Fruit fly (Drosophila melanogaster) whole organism, prepupa: ENCODE results near the gene ppk17.
A peak's percentile ranks its signal among the peaks of the same experiment; 100 is the strongest.

Experiments used
- Blimp-1 ChIP-seq: fragments of 200-800 bp; sonication (Bioruptor generic); optimal IDR thresholded peaks from 3 replicates; lab custom pipeline; 2017; ENCODE audit warnings: missing biosample characterization, missing genetic modification characterization, mild to moderate bottlenecking, moderate library complexity, missing genetic modification reagents
- CG10631 ChIP-seq: fragments of 200-800 bp; sonication (Bioruptor generic); optimal IDR thresholded peaks from 2 replicates; lab custom pipeline; 2016; ENCODE audit warnings: missing biosample characterization, missing genetic modification characterization
- CG11294 ChIP-seq: fragments of 200-800 bp; sonication (Bioruptor generic); IDR thresholded peaks from 2 replicates; pipeline ENCODE4 v1.3.6; 2022; ENCODE audit warnings: missing biosample characterization, missing genetic modification characterization
- CG11762 ChIP-seq: fragments of 200-800 bp; sonication (Bioruptor generic); optimal IDR thresholded peaks from 3 replicates; lab custom pipeline; 2016; ENCODE audit warnings: missing biosample characterization, missing genetic modification characterization; ENCODE audit not compliant: insufficient read depth
- CG11902 ChIP-seq: fragments of 200-800 bp; sonication (Bioruptor generic); optimal IDR thresholded peaks from 3 replicates; lab custom pipeline; 2016; ENCODE audit warnings: missing biosample characterization, missing genetic modification characterization
- CG15336 ChIP-seq: fragments of 200-800 bp; sonication (Bioruptor generic); IDR thresholded peaks from 2 replicates; pipeline ENCODE4 v1.3.6; 2022; ENCODE audit warnings: missing biosample characterization, missing genetic modification characterization
- CG16779 ChIP-seq: fragments of 200-800 bp; sonication (Bioruptor generic); optimal IDR thresholded peaks from 3 replicates; lab custom pipeline; 2017; ENCODE audit warnings: missing biosample characterization, mild to moderate bottlenecking, missing genetic modification characterization
- CG31627 ChIP-seq: fragments of 200-800 bp; sonication (Bioruptor generic); optimal IDR thresholded peaks from 3 replicates; lab custom pipeline; 2016; ENCODE audit warnings: missing biosample characterization, missing genetic modification characterization
- CG32006 ChIP-seq: fragments of 200-800 bp; sonication (Bioruptor generic); optimal IDR thresholded peaks from 3 replicates; lab custom pipeline; 2017; ENCODE audit warnings: missing biosample characterization, mild to moderate bottlenecking, missing genetic modification characterization
- CG34406 ChIP-seq: fragments of 200-800 bp; sonication (Bioruptor generic); optimal IDR thresholded peaks from 3 replicates; lab custom pipeline; 2016; ENCODE audit warnings: missing biosample characterization, missing genetic modification characterization
- CG3919 ChIP-seq: fragments of 200-800 bp; sonication (Bioruptor generic); optimal IDR thresholded peaks from 3 replicates; lab custom pipeline; 2016; ENCODE audit warnings: missing biosample characterization, missing genetic modification characterization
- CG6276 ChIP-seq: fragments of 200-800 bp; sonication (Bioruptor generic); optimal IDR thresholded peaks from 2 replicates; lab custom pipeline; 2017; ENCODE audit warnings: missing biosample characterization, mild to moderate bottlenecking, missing genetic modification characterization
- CG6808 ChIP-seq: fragments of 200-800 bp; sonication (Bioruptor generic); optimal IDR thresholded peaks from 3 replicates; lab custom pipeline; 2017; ENCODE audit warnings: missing biosample characterization, missing genetic modification characterization, mild to moderate bottlenecking, moderate library complexity, missing genetic modification reagents
- CG6854 ChIP-seq: fragments of 200-800 bp; sonication (Bioruptor generic); optimal IDR thresholded peaks from 2 replicates; lab custom pipeline; 2017; ENCODE audit warnings: missing biosample characterization, mild to moderate bottlenecking, missing genetic modification characterization
- CG8632 ChIP-seq: fragments of 200-800 bp; sonication (Bioruptor generic); optimal IDR thresholded peaks from 3 replicates; lab custom pipeline; 2016; ENCODE audit warnings: missing biosample characterization, missing genetic modification characterization
- Eip93F ChIP-seq: fragments of 200-800 bp; sonication (Bioruptor generic); optimal IDR thresholded peaks from 2 replicates; lab custom pipeline; 2016; ENCODE audit warnings: missing biosample characterization, mild to moderate bottlenecking, missing genetic modification characterization
- Ets96B ChIP-seq: fragments of 200-800 bp; optimal IDR thresholded peaks from 2 replicates; lab custom pipeline; 2019; ENCODE audit warnings: missing biosample characterization, mild to moderate bottlenecking, missing genetic modification characterization, moderate library complexity
- Hr38 ChIP-seq: sonication (Bioruptor generic); optimal IDR thresholded peaks from 2 replicates; lab custom pipeline; 2016; ENCODE audit warnings: missing biosample characterization, missing genetic modification characterization
- Hr39 ChIP-seq: fragments of 200-800 bp; sonication (Bioruptor generic); optimal IDR thresholded peaks from 2 replicates; lab custom pipeline; 2016; ENCODE audit warnings: missing biosample characterization, missing genetic modification characterization
- Met ChIP-seq: fragments of 200-800 bp; sonication (Bioruptor generic); optimal IDR thresholded peaks from 3 replicates; lab custom pipeline; 2016; ENCODE audit warnings: missing biosample characterization, missing genetic modification characterization
- achi ChIP-seq: fragments of 200-800 bp; sonication (Bioruptor generic); optimal IDR thresholded peaks from 3 replicates; lab custom pipeline; 2016; ENCODE audit warnings: missing biosample characterization, missing genetic modification characterization
- cyc ChIP-seq: fragments of 200-800 bp; sonication (Bioruptor generic); optimal IDR thresholded peaks from 3 replicates; lab custom pipeline; 2016; ENCODE audit warnings: missing biosample characterization, missing genetic modification characterization
- dsx ChIP-seq: fragments of 200-800 bp; optimal IDR thresholded peaks from 3 replicates; lab custom pipeline; 2019; ENCODE audit warnings: missing biosample characterization, mild to moderate bottlenecking, missing genetic modification characterization, moderate library complexity; ENCODE audit not compliant: poor library complexity, severe bottlenecking
- eg ChIP-seq: fragments of 200-800 bp; sonication (Bioruptor generic); IDR thresholded peaks from 3 replicates; pipeline ENCODE4 v1.3.6; 2022; ENCODE audit warnings: missing biosample characterization, missing genetic modification characterization
- esn ChIP-seq: fragments of 200-800 bp; sonication (Bioruptor generic); optimal IDR thresholded peaks from 2 replicates; lab custom pipeline; 2016; ENCODE audit warnings: missing biosample characterization, mild to moderate bottlenecking, missing genetic modification characterization, moderate library complexity
- fd59A ChIP-seq: fragments of 200-800 bp; sonication (Bioruptor generic); optimal IDR thresholded peaks from 2 replicates; lab custom pipeline; 2017; ENCODE audit warnings: missing biosample characterization, mild to moderate bottlenecking, missing genetic modification characterization, missing genetic modification reagents
- lz ChIP-seq: fragments of 200-800 bp; sonication (Bioruptor generic); optimal IDR thresholded peaks from 3 replicates; lab custom pipeline; 2016; ENCODE audit warnings: missing biosample characterization, missing genetic modification characterization
- net ChIP-seq: fragments of 200-800 bp; sonication (Bioruptor generic); optimal IDR thresholded peaks from 3 replicates; lab custom pipeline; 2016; ENCODE audit warnings: missing biosample characterization, missing genetic modification characterization
- salr ChIP-seq, 2 experiments: fragments of 200-800 bp; sonication (Bioruptor generic); optimal IDR thresholded peaks; 3 replicates each; lab custom pipeline; 2016 to 2018; ENCODE audit warnings: missing biosample characterization in 2 of 2, missing genetic modification characterization in 2 of 2, mild to moderate bottlenecking in 1 of 2
- spab ChIP-seq: fragments of 200-800 bp; sonication (Bioruptor generic); optimal IDR thresholded peaks from 2 replicates; lab custom pipeline; 2017; ENCODE audit warnings: missing biosample characterization, mild to moderate bottlenecking, missing genetic modification characterization, missing genetic modification reagents

The ppk17 gene

dm6 chr2L:16743055-16743805 is 17.1 kb downstream of the ppk17 start, which contains the start of the genes LSm7 and BuGZ:
LSm7 (minus strand) TSS chr2L:16743100.
BuGZ (plus strand) TSS chr2L:16743405.
- TF ChIP-seq CG8632 (GFP tag; lab: Kevin White, UChicago) (no peak), Met (GFP tag; lab: Kevin White, UChicago) (no peak), esn (GFP tag; lab: Kevin White, UChicago) (peak; percentile 7), lz (GFP tag; lab: Kevin White, UChicago) (peak; percentile 35), CG3919 (GFP tag; lab: Kevin White, UChicago) (no peak), CG31627 (GFP tag; lab: Kevin White, UChicago) (peak; percentile 30)

- no peak for TF ChIP-seq salr (GFP tag; optimal IDR thresholded peaks at IDR 0.05; lab: Kevin White, UChicago)
- TF ChIP-seq net (GFP tag; lab: Kevin White, UChicago), result no peak
- no peak for TF ChIP-seq CG16779 (tag; lab: Kevin White, UChicago)
- no peak for TF ChIP-seq achi
- no peak for TF ChIP-seq spab (GFP tag; lab: Kevin White, UChicago)
- TF ChIP-seq CG6808 (GFP tag; lab: Kevin White, UChicago), result no peak
- no peak for TF ChIP-seq eg
- no peak for TF ChIP-seq Eip93F (GFP tag; lab: Kevin White, UChicago)
- TF ChIP-seq CG11902, result no peak
- TF ChIP-seq CG10631, result no peak
- TF ChIP-seq cyc, result no peak
- no peak for TF ChIP-seq Blimp-1
- no peak for TF ChIP-seq CG6276 (GFP tag; lab: Kevin White, UChicago)
- no peak for TF ChIP-seq CG8632 (GFP tag; lab: Kevin White, UChicago)
- TF ChIP-seq CG11294 (GFP tag; lab: Robert Waterston, UW), result no peak
- no peak for TF ChIP-seq CG6854
- TF ChIP-seq Hr39 (GFP tag; lab: Kevin White, UChicago), result no peak
- no peak for TF ChIP-seq lz (GFP tag; lab: Kevin White, UChicago)
- no peak for TF ChIP-seq CG11762 (GFP tag; lab: Kevin White, UChicago)
Observed at dm6 chr2L:16738206-16738900, 22.0 kb downstream of the ppk17 start, which contains the start of the genes glu and ChLD3. glu (minus strand) TSS chr2L:16738388. ChLD3 (plus strand) TSS chr2L:16738850.

DNA sequence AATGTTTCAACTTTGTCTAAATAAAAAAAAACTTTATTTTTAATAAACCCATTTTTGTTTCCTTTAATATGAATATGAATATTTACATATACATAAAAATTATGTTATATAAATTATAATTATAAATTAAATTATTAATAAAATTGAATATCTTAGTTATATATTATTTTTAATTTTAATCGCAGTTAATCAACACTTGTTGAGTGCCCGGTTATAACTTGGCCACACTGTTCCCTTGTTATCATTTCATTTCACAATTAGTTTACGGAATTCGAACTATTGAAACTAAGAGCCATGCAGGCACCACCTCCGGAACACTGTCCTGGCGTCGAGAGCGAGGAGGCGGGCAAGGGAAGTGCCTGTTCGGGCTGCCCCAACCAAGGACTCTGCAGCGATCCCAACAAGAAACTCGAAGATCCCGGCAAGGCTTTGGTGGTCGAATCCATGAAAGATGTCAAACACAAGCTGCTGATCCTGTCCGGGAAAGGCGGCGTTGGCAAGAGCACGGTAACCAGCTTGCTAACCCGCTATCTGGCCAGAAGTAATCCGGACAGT is 27.9 kb downstream of the ppk17 start, which contains the start of gene Nubp1:
TSS of gene Nubp1 (plus strand) at position 213 of the 555 bp plus-strand sequence.
- no peak for TF ChIP-seq fd59A (GFP tag; lab: Kevin White, UChicago)
- TF ChIP-seq CG34406 (GFP tag; lab: Kevin White, UChicago), result no peak
- TF ChIP-seq dsx, result no peak

DNA sequence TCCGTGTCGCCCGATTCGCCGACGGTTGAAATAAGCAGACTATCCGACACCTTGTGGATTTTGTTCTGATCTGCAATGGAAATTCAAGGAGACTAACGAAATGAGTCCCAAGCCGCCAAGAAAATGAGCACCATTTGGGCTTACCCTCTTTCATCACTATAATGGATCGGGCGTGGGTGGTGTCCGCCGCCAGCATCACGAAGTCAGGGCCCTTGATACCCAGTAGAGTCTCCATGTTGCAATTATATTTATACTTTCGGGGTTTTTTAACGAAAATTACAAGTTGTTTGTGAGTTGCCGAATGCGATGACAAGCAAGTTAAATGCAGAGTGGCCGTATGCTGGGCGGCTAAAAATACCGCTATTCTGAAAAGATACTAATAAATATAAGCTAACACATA is 28.6 kb downstream of the ppk17 start, which contains the start of gene Prosbeta4:
TSS of gene Prosbeta4 (minus strand) at position 335 of the 400 bp plus-strand sequence.
- TF ChIP-seq Hr38 (GFP tag; lab: Kevin White, UChicago) (no peak), CG32006 (GFP tag; lab: Kevin White, UChicago) (no peak), CG34406 (GFP tag; lab: Kevin White, UChicago) (no peak), Blimp-1 (no peak)

DNA sequence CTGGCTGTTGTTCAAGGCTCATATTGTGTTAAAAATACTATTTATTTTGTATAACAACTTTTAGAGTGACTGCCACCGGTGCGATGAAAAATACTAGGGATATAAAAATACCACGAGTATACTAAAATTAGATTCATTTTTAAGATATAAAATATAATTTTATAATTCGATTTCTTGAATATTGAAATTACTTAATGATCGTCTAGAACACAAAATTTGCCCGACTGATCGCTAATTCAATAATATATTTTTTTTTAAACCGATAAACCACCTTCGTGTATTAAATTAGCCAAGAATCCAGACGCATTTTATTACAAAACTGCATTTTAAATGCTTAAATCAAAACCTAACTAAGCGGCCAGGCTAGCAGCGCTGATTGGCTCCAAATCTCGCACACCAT is 29.4 kb downstream of the ppk17 start, which contains the start of gene CG17996:
TSS of gene CG17996 (minus strand) at position 101 of the 400 bp plus-strand sequence.
- TF ChIP-seq CG15336 (no peak), Ets96B (no peak)
